Fruit fly (Drosophila melanogaster) whole organism, embryonic: ENCODE measurements around the gene CG11698.

Source experiments
- Bgb ChIP-seq: fragments of 200-800 bp; sonication (Bioruptor generic); IDR thresholded peaks from 2 replicates; pipeline ENCODE4 v1.3.6; 2022; ENCODE audit warnings: missing biosample characterization, missing genetic modification characterization; ENCODE audit not compliant: partially characterized antibody
- CG1024 ChIP-seq: fragments of 200-800 bp; sonication (Bioruptor generic); IDR thresholded peaks from 2 replicates; pipeline ENCODE4 v1.3.6; 2022; ENCODE audit warnings: missing biosample characterization, missing genetic modification characterization
- CG10267 ChIP-seq: fragments of 200-800 bp; sonication (Bioruptor generic); optimal IDR thresholded peaks from 2 replicates; lab custom pipeline; 2018; ENCODE audit warnings: missing biosample characterization, mild to moderate bottlenecking, missing genetic modification characterization, moderate library complexity
- CG11247 ChIP-seq: fragments of 200-800 bp; sonication (Bioruptor generic); IDR thresholded peaks from 2 replicates; pipeline ENCODE4 v1.3.6; 2022; ENCODE audit warnings: missing biosample characterization, missing genetic modification characterization
- CG1233 ChIP-seq: fragments of 200-800 bp; sonication (Bioruptor generic); optimal IDR thresholded peaks from 4 replicates; lab custom pipeline; 2018; ENCODE audit warnings: missing biosample characterization, mild to moderate bottlenecking, missing genetic modification characterization
- CG14050 ChIP-seq: fragments of 200-800 bp; sonication (Bioruptor generic); IDR thresholded peaks from 3 replicates; pipeline ENCODE4 v1.3.6; 2022; ENCODE audit warnings: missing biosample characterization, missing genetic modification characterization
- CG14860 ChIP-seq: fragments of 200-800 bp; sonication (Bioruptor generic); IDR thresholded peaks from 3 replicates; pipeline ENCODE4 v1.3.6; 2022; ENCODE audit warnings: missing biosample characterization, missing genetic modification characterization; ENCODE audit not compliant: partially characterized antibody
- CG2199 ChIP-seq: fragments of 200-800 bp; sonication (Bioruptor generic); IDR thresholded peaks from 3 replicates; pipeline ENCODE4 v1.3.6; 2022; ENCODE audit warnings: missing biosample characterization, missing genetic modification characterization
- CG2202 ChIP-seq: fragments of 200-800 bp; sonication (Bioruptor generic); optimal IDR thresholded peaks from 2 replicates; lab custom pipeline; 2018; ENCODE audit warnings: missing biosample characterization, mild to moderate bottlenecking, missing genetic modification characterization
- CG2875 ChIP-seq: fragments of 200-800 bp; sonication (Bioruptor generic); optimal IDR thresholded peaks from 2 replicates; lab custom pipeline; 2017; ENCODE audit warnings: missing biosample characterization, mild to moderate bottlenecking, missing genetic modification characterization, missing genetic modification reagents
- CG32772 ChIP-seq: fragments of 200-800 bp; sonication (Bioruptor generic); IDR thresholded peaks from 2 replicates; pipeline ENCODE4 v1.3.6; 2022; ENCODE audit warnings: missing biosample characterization, missing genetic modification characterization
- CG34376 ChIP-seq: fragments of 200-800 bp; sonication (Bioruptor generic); optimal IDR thresholded peaks from 2 replicates; lab custom pipeline; 2018; ENCODE audit warnings: missing biosample characterization, mild to moderate bottlenecking, missing genetic modification characterization
- CG6791 ChIP-seq: fragments of 200-800 bp; sonication (Bioruptor generic); IDR thresholded peaks from 3 replicates; pipeline ENCODE4 v1.3.6; 2022; ENCODE audit warnings: missing biosample characterization, missing genetic modification characterization; ENCODE audit not compliant: partially characterized antibody
- CG8290 ChIP-seq, 3 experiments: fragments of 200-800 bp; sonication (Bioruptor generic); optimal IDR thresholded peaks; 2 replicates each; lab custom pipeline; 2016 to 2019; ENCODE audit warnings: missing biosample characterization in 3 of 3, missing genetic modification characterization in 3 of 3, mild to moderate bottlenecking in 2 of 3, moderate library complexity in 1 of 3
- CG9215 ChIP-seq: fragments of 200-800 bp; sonication (Bioruptor generic); IDR thresholded peaks from 2 replicates; pipeline ENCODE4 v1.3.6; 2022; ENCODE audit warnings: missing biosample characterization, missing genetic modification characterization
- CrebB ChIP-seq: fragments of 200-800 bp; sonication (Bioruptor generic); optimal IDR thresholded peaks from 3 replicates; lab custom pipeline; 2018; ENCODE audit warnings: missing biosample characterization, mild to moderate bottlenecking, missing genetic modification characterization
- Elba2 ChIP-seq: fragments of 200-800 bp; sonication (Bioruptor generic); optimal IDR thresholded peaks from 3 replicates; lab custom pipeline; 2016; ENCODE audit warnings: missing biosample characterization, missing genetic modification characterization
- Fer1 ChIP-seq: fragments of 200-800 bp; sonication (Bioruptor generic); optimal IDR thresholded peaks from 2 replicates; lab custom pipeline; 2017; ENCODE audit warnings: missing biosample characterization, mild to moderate bottlenecking, missing genetic modification characterization
- HmgZ ChIP-seq: fragments of 200-800 bp; sonication (Bioruptor generic); optimal IDR thresholded peaks from 2 replicates; lab custom pipeline; 2018; ENCODE audit warnings: missing biosample characterization, mild to moderate bottlenecking, missing genetic modification characterization
- Hr39 ChIP-seq: fragments of >200 bp; optimal IDR thresholded peaks from 2 replicates; lab custom pipeline; 2017
- Hr51 ChIP-seq, 2 experiments: fragments of 200-800 bp; sonication (Bioruptor generic); optimal IDR thresholded peaks; 2 replicates in 1 of 2; 3 replicates in 1 of 2; lab custom pipeline; 2016 to 2018; ENCODE audit warnings: missing biosample characterization in 2 of 2, missing genetic modification characterization in 2 of 2, mild to moderate bottlenecking in 1 of 2, moderate library complexity in 1 of 2
- Hr78 ChIP-seq, 2 experiments: fragments of 200-800 bp in 1 of 2; fragments of >200 bp in 1 of 2; sonication (Bioruptor generic) in 1 of 2; optimal IDR thresholded peaks; 2 replicates each; lab custom pipeline; 2017 to 2019; ENCODE audit warnings: missing biosample characterization in 2 of 2, missing genetic modification characterization in 2 of 2, mild to moderate bottlenecking in 1 of 2, moderate library complexity in 1 of 2
- Med ChIP-seq: fragments of 200-800 bp; sonication (Bioruptor generic); peaks from one replicate; lab custom pipeline; 2016; ENCODE audit warnings: missing biosample characterization, missing genetic modification characterization, mild to moderate bottlenecking, inconsistent platforms, moderate library complexity
- NFAT ChIP-seq: fragments of 200-800 bp; sonication (Bioruptor generic); IDR thresholded peaks from 2 replicates; pipeline ENCODE4 v1.3.6; 2022; ENCODE audit warnings: missing biosample characterization, missing genetic modification characterization
- Ptx1 ChIP-seq: fragments of 200-800 bp; sonication (Bioruptor generic); IDR thresholded peaks from 2 replicates; pipeline ENCODE4 v1.3.6; 2022; ENCODE audit warnings: missing biosample characterization, missing genetic modification characterization
- Taf1 ChIP-seq: fragments of 200-800 bp; sonication (Bioruptor generic); IDR thresholded peaks from 2 replicates; pipeline ENCODE4 v1.3.6; 2022; ENCODE audit warnings: missing biosample characterization, missing genetic modification characterization
- ac ChIP-seq: fragments of 200-800 bp; sonication (Bioruptor generic); optimal IDR thresholded peaks from 3 replicates; lab custom pipeline; 2017; ENCODE audit warnings: missing biosample characterization, mild to moderate bottlenecking, missing genetic modification characterization
- aop ChIP-seq: fragments of 200-800 bp; sonication (Bioruptor generic); IDR thresholded peaks from 2 replicates; pipeline ENCODE4 v1.3.6; 2022; ENCODE audit warnings: missing biosample characterization, missing genetic modification characterization
- ato ChIP-seq: fragments of 200-800 bp; sonication (Bioruptor generic); IDR thresholded peaks from 2 replicates; pipeline ENCODE4 v1.3.6; 2022; ENCODE audit warnings: missing biosample characterization, missing genetic modification characterization; ENCODE audit not compliant: partially characterized antibody
- cad ChIP-seq: fragments of >200 bp; optimal IDR thresholded peaks from 2 replicates; lab custom pipeline; 2017; ENCODE audit warnings: missing biosample characterization, missing genetic modification characterization
- cg ChIP-seq: fragments of 200-800 bp; sonication (Bioruptor generic); optimal IDR thresholded peaks from 3 replicates; lab custom pipeline; 2019; ENCODE audit warnings: missing biosample characterization, mild to moderate bottlenecking, missing genetic modification characterization, moderate library complexity
- chif ChIP-seq, 2 experiments: fragments of 200-800 bp; sonication (Bioruptor generic); optimal IDR thresholded peaks; 3 replicates each; lab custom pipeline; 2016; ENCODE audit warnings: missing biosample characterization in 2 of 2, missing genetic modification characterization in 2 of 2
- chinmo ChIP-seq: fragments of 200-800 bp; sonication (Bioruptor generic); IDR thresholded peaks from 4 replicates; pipeline ENCODE4 v1.3.6; 2022; ENCODE audit warnings: missing biosample characterization, missing genetic modification characterization; ENCODE audit not compliant: partially characterized antibody
- chm ChIP-seq: fragments of 200-800 bp; sonication (Bioruptor generic); IDR thresholded peaks from 2 replicates; pipeline ENCODE4 v1.3.6; 2022; ENCODE audit warnings: missing biosample characterization, missing genetic modification characterization
- ci ChIP-seq: fragments of 200-800 bp; sonication (Bioruptor generic); IDR thresholded peaks from 3 replicates; pipeline ENCODE4 v1.3.6; 2022; ENCODE audit warnings: missing biosample characterization, missing genetic modification characterization
- dmrt99B ChIP-seq: fragments of 200-800 bp; sonication (Bioruptor generic); optimal IDR thresholded peaks from 2 replicates; lab custom pipeline; 2018; ENCODE audit warnings: missing biosample characterization, mild to moderate bottlenecking, missing genetic modification characterization, moderate library complexity
- fd102C ChIP-seq: fragments of 200-800 bp; sonication (Bioruptor generic); optimal IDR thresholded peaks from 2 replicates; lab custom pipeline; 2018; ENCODE audit warnings: missing biosample characterization, mild to moderate bottlenecking, missing genetic modification characterization, moderate library complexity
- fu2 ChIP-seq: fragments of 200-800 bp; sonication (Bioruptor generic); optimal IDR thresholded peaks from 2 replicates; lab custom pipeline; 2016; ENCODE audit warnings: missing biosample characterization, missing genetic modification characterization
- kah ChIP-seq: fragments of 200-800 bp; sonication (Bioruptor generic); optimal IDR thresholded peaks from 2 replicates; lab custom pipeline; 2018; ENCODE audit warnings: missing biosample characterization, mild to moderate bottlenecking, missing genetic modification characterization
- pnt ChIP-seq: fragments of 200-800 bp; sonication (Bioruptor generic); optimal IDR thresholded peaks from 3 replicates; lab custom pipeline; 2016; ENCODE audit warnings: missing biosample characterization, missing genetic modification characterization
- row ChIP-seq: fragments of 200-800 bp; sonication (Bioruptor generic); IDR thresholded peaks from 3 replicates; pipeline ENCODE4 v1.3.6; 2022; ENCODE audit warnings: missing biosample characterization, missing genetic modification characterization
- schlank ChIP-seq: fragments of 200-800 bp; sonication (Bioruptor generic); optimal IDR thresholded peaks from 2 replicates; lab custom pipeline; 2018; ENCODE audit warnings: missing biosample characterization, mild to moderate bottlenecking, missing genetic modification characterization
- sisA ChIP-seq: fragments of 200-800 bp; sonication (Bioruptor generic); IDR thresholded peaks from 2 replicates; pipeline ENCODE4 v1.3.6; 2022; ENCODE audit warnings: missing biosample characterization, missing genetic modification characterization
- vfl ChIP-seq: fragments of 200-800 bp; sonication (Bioruptor generic); optimal IDR thresholded peaks from 2 replicates; lab custom pipeline; 2016; ENCODE audit warnings: missing biosample characterization, missing genetic modification characterization
- z ChIP-seq: fragments of 200-800 bp; sonication (Bioruptor generic); IDR thresholded peaks from 3 replicates; pipeline ENCODE4 v1.3.6; 2022; ENCODE audit warnings: missing biosample characterization, missing genetic modification characterization

CG11698 gene

DNA sequence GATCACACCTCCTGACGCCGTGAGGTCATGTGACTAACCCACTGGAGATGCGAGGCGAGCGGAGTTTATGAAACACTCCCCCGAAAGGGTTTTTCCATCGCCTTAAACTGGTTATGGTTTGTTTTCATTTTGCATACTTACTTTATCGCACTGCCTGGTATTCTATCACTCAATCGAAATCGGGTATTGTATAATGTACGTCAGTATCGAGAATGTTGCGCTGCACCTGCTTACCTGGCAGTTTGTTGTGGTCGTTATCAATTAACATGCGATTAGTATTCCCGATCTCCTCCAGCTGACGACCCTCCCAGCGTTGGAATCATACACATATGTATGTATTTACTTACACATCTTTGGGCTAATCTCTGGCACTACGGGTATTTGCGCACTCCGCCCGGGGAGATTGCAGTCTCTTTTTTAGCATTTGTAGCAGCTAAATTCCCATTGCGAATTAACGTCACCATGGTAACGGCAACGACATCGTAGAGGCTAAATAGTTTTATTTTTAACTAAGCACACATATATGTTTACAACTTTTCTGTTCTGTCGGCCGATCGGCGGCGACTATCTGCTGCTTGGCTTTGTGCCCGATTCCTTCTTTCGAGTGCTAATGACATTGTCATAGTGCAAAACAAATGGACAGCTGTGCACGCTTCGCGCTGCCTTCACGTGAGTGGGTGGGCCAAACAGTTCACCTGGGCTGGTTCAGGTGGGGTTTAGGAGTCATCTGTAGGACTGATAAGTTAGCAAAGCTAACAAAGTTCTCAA, 41.2 kb downstream of the CG11698 start (continued):
- TF ChIP-seq CG1024 (GFP tag; lab: Robert Waterston, UW) (peak; percentile 27; the same call in 1 of the 2 replicates), CG6791 (GFP tag; lab: Robert Waterston, UW) (no peak), aop (no peak), Elba2 (GFP tag; lab: Kevin White, UChicago) (no peak), CG11247 (GFP tag; lab: Robert Waterston, UW) (no peak)
- TF ChIP-seq, all 482 proteins: peak for 29

DNA sequence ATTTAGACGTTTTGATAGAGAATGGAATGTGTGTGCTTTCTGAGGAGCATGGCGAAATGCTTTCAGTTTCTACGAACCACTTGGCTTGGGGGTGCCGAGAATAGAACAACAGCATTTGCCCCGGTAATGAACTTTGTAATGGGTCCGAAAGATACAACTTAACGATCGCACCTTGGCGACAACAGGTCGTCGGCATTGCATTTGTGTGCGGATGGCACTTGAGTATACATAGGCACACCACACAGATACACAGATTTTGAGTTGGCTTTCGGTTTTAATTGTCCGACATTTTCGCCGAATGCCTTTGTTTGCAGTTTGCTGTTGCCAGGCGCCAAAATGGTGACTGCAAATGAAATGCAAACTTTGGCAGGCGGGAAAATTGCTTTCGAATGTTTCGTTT, 42.0 kb downstream of the CG11698 start:
- TF ChIP-seq chif (GFP tag; optimal IDR thresholded peaks at IDR 0.05; lab: Kevin White, UChicago), result no peak
- TF ChIP-seq Hr78 (GFP tag; optimal IDR thresholded peaks at IDR 0.05; lab: Kevin White, UChicago), result peak in 1 of 2 experiments; percentile 31
- peak; percentile 3 for TF ChIP-seq cg (GFP tag; lab: Kevin White, UChicago)
- peak; percentile 22 for TF ChIP-seq CG34376
- TF ChIP-seq chinmo (GFP tag; lab: Robert Waterston, UW), result peak; percentile 52; the same call in 1 of the 4 replicates
- 0 out of 2 replicates have a peak, but pooled peaks have one; percentile 10 for TF ChIP-seq chm (GFP tag; lab: Robert Waterston, UW)
- no peak for TF ChIP-seq vfl (GFP tag; lab: Kevin White, UChicago)
- no peak for TF ChIP-seq CG8290 (GFP tag; optimal IDR thresholded peaks at IDR 0.05; lab: Kevin White, UChicago)
- peak in 1 of 2 experiments; percentile 34 for TF ChIP-seq CG8290 (tag; optimal IDR thresholded peaks at IDR 0.05; lab: Kevin White, UChicago)
- TF ChIP-seq CG2199 (GFP tag; lab: Robert Waterston, UW), result 0 out of 3 replicates have a peak, but pooled peaks have one; percentile 6

DNA sequence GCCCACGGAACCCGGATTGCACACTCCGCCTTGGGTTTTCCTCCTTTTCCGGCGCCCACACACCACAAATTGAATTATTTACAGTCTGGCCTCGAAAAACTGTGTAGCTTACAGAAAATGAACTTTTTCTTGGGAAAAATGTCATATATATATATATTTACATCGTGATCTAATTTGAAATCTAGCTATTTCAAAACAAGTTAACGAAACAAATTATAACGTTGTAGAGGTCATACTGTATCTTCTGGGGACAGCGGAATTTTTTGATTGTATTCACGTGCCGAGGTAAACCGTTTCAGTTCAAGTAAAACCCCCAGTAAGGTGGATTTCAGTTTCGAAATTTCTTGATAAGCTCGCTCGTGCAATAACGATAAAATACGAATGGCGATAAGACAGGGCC, 42.5 kb downstream of the CG11698 start:
- TF ChIP-seq Taf1 (GFP tag; lab: Robert Waterston, UW), result no peak
- no peak for TF ChIP-seq schlank (tag; lab: Kevin White, UChicago)
- peak; percentile 24 for TF ChIP-seq CG1233 (GFP tag; lab: Kevin White, UChicago)
- peak; percentile 64; the same call in 2 of the 3 replicates for TF ChIP-seq CG14050 (GFP tag; lab: Robert Waterston, UW)
- no peak for TF ChIP-seq ato
- TF ChIP-seq sisA, result peak; percentile 68
- no peak for TF ChIP-seq CrebB (tag; lab: Kevin White, UChicago)
- no peak for TF ChIP-seq Bgb (GFP tag; lab: Robert Waterston, UW)
- peak; percentile 1 for TF ChIP-seq CG10267 (tag; lab: Kevin White, UChicago)
- no peak for TF ChIP-seq ac (GFP tag; lab: Kevin White, UChicago)
- no peak for TF ChIP-seq cad
- TF ChIP-seq CG2875, result no peak
- TF ChIP-seq fd102C (GFP tag; lab: Kevin White, UChicago), result no peak
- peak; percentile 79 for TF ChIP-seq Ptx1 (GFP tag; lab: Robert Waterston, UW)
- TF ChIP-seq pnt (GFP tag; lab: Kevin White, UChicago), result no peak
- peak; percentile 81 for TF ChIP-seq ci
- TF ChIP-seq dmrt99B, result peak; percentile 52
- TF ChIP-seq NFAT (GFP tag; lab: Robert Waterston, UW), result peak; percentile 53
- TF ChIP-seq CG9215, result peak; percentile 21; the same call in 1 of the 2 replicates
- peak; percentile 3 for TF ChIP-seq Fer1
- no peak for TF ChIP-seq z
- TF ChIP-seq CG2202 (tag; lab: Kevin White, UChicago), result no peak
- TF ChIP-seq row, result peak; percentile 77
- peak; percentile 38; the same call in 1 of the 2 replicates for TF ChIP-seq CG11247 (GFP tag; lab: Robert Waterston, UW)
- TF ChIP-seq Hr51 (GFP tag; optimal IDR thresholded peaks at IDR 0.05; lab: Kevin White, UChicago), result peak in 1 of 2 experiments; percentile 76
- no peak for TF ChIP-seq fu2 (GFP tag; lab: Kevin White, UChicago)
- TF ChIP-seq kah (GFP tag; lab: Kevin White, UChicago), result no peak
- TF ChIP-seq CG32772, result peak; percentile 64
- TF ChIP-seq Hr39, result no peak
- TF ChIP-seq Med (GFP tag; lab: Kevin White, UChicago), result peak; percentile 83
- peak; percentile 11 for TF ChIP-seq HmgZ (tag; lab: Kevin White, UChicago)
- no peak for TF ChIP-seq CG14860 (GFP tag; lab: Robert Waterston, UW)
